Worm (Caenorhabditis elegans) whole organism, L2 larva: Measurements from ENCODE around the gene F54C4.4.
"Not testable (repeated sequence)": the region's sequence is repeated elsewhere in the genome, so short reads cannot be mapped to it uniquely, and the experiment has no call there.

Source experiments
- C34F6.9 ChIP-seq: fragments of 150-350 bp; optimal IDR thresholded peaks from 2 replicates; lab custom pipeline; 2014; ENCODE audit warnings: missing biosample characterization, missing genetic modification characterization
- aly-2 ChIP-seq: fragments of 150-350 bp; optimal IDR thresholded peaks from 2 replicates; lab custom pipeline; 2014; ENCODE audit warnings: missing biosample characterization, missing genetic modification characterization
- ceh-16 ChIP-seq: fragments of 150-350 bp; optimal IDR thresholded peaks from 2 replicates; lab custom pipeline; 2014; ENCODE audit warnings: missing biosample characterization, missing genetic modification characterization
- egl-27 ChIP-seq: sonication (generic microtip); optimal IDR thresholded peaks from 3 replicates; lab custom pipeline; 2017; ENCODE audit warnings: missing biosample characterization, missing genetic modification reagents, missing genetic modification characterization
- lin-11 ChIP-seq: fragments of 150-350 bp; sonication (generic microtip); optimal IDR thresholded peaks from 2 replicates; lab custom pipeline; 2014; ENCODE audit warnings: missing biosample characterization, missing genetic modification characterization, inconsistent platforms, mixed read lengths
- nhr-11 ChIP-seq: fragments of 150-350 bp; optimal IDR thresholded peaks from 2 replicates; lab custom pipeline; 2014; ENCODE audit warnings: missing biosample characterization, missing genetic modification characterization
- unc-62 ChIP-seq: fragments of 150-350 bp; optimal IDR thresholded peaks from 2 replicates; lab custom pipeline; 2014; ENCODE audit warnings: missing biosample characterization, missing genetic modification reagents, missing genetic modification characterization
- ztf-11 ChIP-seq: sonication (generic microtip); optimal IDR thresholded peaks from 2 replicates; lab custom pipeline; 2017; ENCODE audit warnings: missing biosample characterization, missing genetic modification characterization
- ztf-4 ChIP-seq: fragments of 150-350 bp; optimal IDR thresholded peaks from 2 replicates; lab custom pipeline; 2014; ENCODE audit warnings: missing biosample characterization, missing genetic modification characterization

- not testable (repeated sequence) for TF ChIP-seq C34F6.9 (tag; lab: Kevin White, UChicago); aly-2; egl-27 (tag; lab: Kevin White, UChicago); nhr-11 (tag; lab: Kevin White, UChicago); ceh-16 (tag; lab: Kevin White, UChicago); ztf-11 (tag; lab: Kevin White, UChicago); ztf-4 (tag; lab: Kevin White, UChicago); lin-11 (tag; lab: Kevin White, UChicago); unc-62 (GFP tag; lab: Kevin White, UChicago)
Observed at ce11 chrIII:97018-97417, 9.8 kb upstream of the F54C4.4 start, which contains the start of gene C29F9.8.
